Fruit fly (Drosophila melanogaster) whole organism, embryonic: ENCODE results near the gene CG32829.

ENCODE experiments used
- Atf3 ChIP-seq: fragments of 200-800 bp; sonication (Bioruptor generic); optimal IDR thresholded peaks from 3 replicates; lab custom pipeline; 2016; ENCODE audit warnings: missing biosample characterization, missing genetic modification characterization
- B-H2 ChIP-seq: fragments of 200-800 bp; sonication (Bioruptor generic); optimal IDR thresholded peaks from 2 replicates; lab custom pipeline; 2018; ENCODE audit warnings: missing biosample characterization, mild to moderate bottlenecking, missing genetic modification characterization
- BEAF-32 ChIP-seq: fragments of 200-800 bp; sonication (Bioruptor generic); optimal IDR thresholded peaks from 3 replicates; lab custom pipeline; 2017; ENCODE audit warnings: missing biosample characterization, missing genetic modification characterization, mild to moderate bottlenecking, moderate library complexity, missing genetic modification reagents
- CG11695 ChIP-seq: fragments of 200-800 bp; sonication (Bioruptor generic); IDR thresholded peaks from 3 replicates; pipeline ENCODE4 v1.3.6; 2022; ENCODE audit warnings: missing biosample characterization, missing genetic modification characterization
- CG11723 ChIP-seq: fragments of 200-800 bp; sonication (Bioruptor generic); optimal IDR thresholded peaks from 2 replicates; lab custom pipeline; 2017; ENCODE audit warnings: missing biosample characterization, mild to moderate bottlenecking, missing genetic modification characterization
- CG12219 ChIP-seq: fragments of 200-800 bp; sonication (Bioruptor generic); optimal IDR thresholded peaks from 3 replicates; lab custom pipeline; 2018; ENCODE audit warnings: missing biosample characterization, mild to moderate bottlenecking, missing genetic modification characterization
- CG13287 ChIP-seq: fragments of 200-800 bp; sonication (Bioruptor generic); IDR thresholded peaks from 2 replicates; pipeline ENCODE4 v1.3.6; 2022; ENCODE audit warnings: missing biosample characterization, missing genetic modification characterization; ENCODE audit not compliant: partially characterized antibody
- CG13424 ChIP-seq: fragments of 200-800 bp; sonication (Bioruptor generic); optimal IDR thresholded peaks from 2 replicates; lab custom pipeline; 2019; ENCODE audit warnings: missing biosample characterization, mild to moderate bottlenecking, missing genetic modification characterization, moderate library complexity
- CG15479 ChIP-seq: fragments of 200-800 bp; sonication (Bioruptor generic); optimal IDR thresholded peaks from 3 replicates; lab custom pipeline; 2019; ENCODE audit warnings: missing biosample characterization, mild to moderate bottlenecking, missing genetic modification characterization, moderate library complexity
- CG15601 ChIP-seq: fragments of 200-800 bp; sonication (Bioruptor generic); optimal IDR thresholded peaks from 3 replicates; lab custom pipeline; 2019; ENCODE audit warnings: missing biosample characterization, mild to moderate bottlenecking, missing genetic modification characterization, moderate library complexity
- CG17328 ChIP-seq: fragments of 200-800 bp; sonication (Bioruptor generic); IDR thresholded peaks from 2 replicates; pipeline ENCODE4 v1.3.6; 2022; ENCODE audit warnings: missing biosample characterization, missing genetic modification characterization
- CG17385 ChIP-seq: fragments of 200-800 bp; sonication (Bioruptor generic); optimal IDR thresholded peaks from 3 replicates; lab custom pipeline; 2018; ENCODE audit warnings: missing biosample characterization, mild to moderate bottlenecking, missing genetic modification characterization
- CG18476 ChIP-seq: fragments of 200-800 bp; sonication (Bioruptor generic); optimal IDR thresholded peaks from 2 replicates; lab custom pipeline; 2016; ENCODE audit warnings: missing biosample characterization, mild to moderate bottlenecking, missing genetic modification characterization
- CG2120 ChIP-seq: fragments of 200-800 bp; sonication (Bioruptor generic); optimal IDR thresholded peaks from 3 replicates; lab custom pipeline; 2016; ENCODE audit warnings: missing biosample characterization, missing genetic modification characterization
- CG2712 ChIP-seq: fragments of 200-800 bp; optimal IDR thresholded peaks from 3 replicates; lab custom pipeline; 2019; ENCODE audit warnings: missing biosample characterization, mild to moderate bottlenecking, missing genetic modification characterization, moderate library complexity
- CG3163 ChIP-seq: fragments of 200-800 bp; sonication (Bioruptor generic); optimal IDR thresholded peaks from 3 replicates; lab custom pipeline; 2016; ENCODE audit warnings: missing biosample characterization, missing genetic modification characterization
- CG4730 ChIP-seq: fragments of 200-800 bp; sonication (Bioruptor generic); IDR thresholded peaks from 2 replicates; pipeline ENCODE4 v1.3.6; 2022; ENCODE audit warnings: missing biosample characterization, missing genetic modification characterization
- CG7556 ChIP-seq: fragments of 200-800 bp; sonication (Bioruptor generic); optimal IDR thresholded peaks from 2 replicates; lab custom pipeline; 2017; ENCODE audit warnings: missing biosample characterization, mild to moderate bottlenecking, missing genetic modification characterization
- CG7786 ChIP-seq: fragments of 200-800 bp; sonication (Bioruptor generic); optimal IDR thresholded peaks from 2 replicates; lab custom pipeline; 2016; ENCODE audit warnings: missing biosample characterization, missing genetic modification characterization
- CG7928 ChIP-seq: fragments of 200-800 bp; sonication (Bioruptor generic); optimal IDR thresholded peaks from 2 replicates; lab custom pipeline; 2017; ENCODE audit warnings: missing biosample characterization, mild to moderate bottlenecking, missing genetic modification characterization
- CG9609 ChIP-seq: fragments of 200-800 bp; sonication (Bioruptor generic); optimal IDR thresholded peaks from 3 replicates; lab custom pipeline; 2016; ENCODE audit warnings: missing biosample characterization, missing genetic modification characterization
- Dp ChIP-seq: fragments of 200-800 bp; sonication (Bioruptor generic); optimal IDR thresholded peaks from 2 replicates; lab custom pipeline; 2018; ENCODE audit warnings: missing biosample characterization, mild to moderate bottlenecking, missing genetic modification characterization, moderate library complexity
- E2f2 ChIP-seq: fragments of 200-800 bp; sonication (Bioruptor generic); IDR thresholded peaks from 2 replicates; pipeline ENCODE4 v1.3.6; 2022; ENCODE audit warnings: missing biosample characterization, missing genetic modification characterization
- ERR ChIP-seq: fragments of 200-800 bp; sonication (Bioruptor generic); optimal IDR thresholded peaks from 2 replicates; lab custom pipeline; 2016; ENCODE audit warnings: missing biosample characterization, missing genetic modification characterization
- Ets97D ChIP-seq: fragments of 200-800 bp; sonication (Bioruptor generic); optimal IDR thresholded peaks from 3 replicates; lab custom pipeline; 2016; ENCODE audit warnings: missing biosample characterization, missing genetic modification characterization
- Hmx ChIP-seq: fragments of 200-800 bp; sonication (Bioruptor generic); optimal IDR thresholded peaks from 2 replicates; lab custom pipeline; 2016; ENCODE audit warnings: missing biosample characterization, missing genetic modification characterization
- Hr3 ChIP-seq: fragments of 200-800 bp; sonication (Bioruptor generic); optimal IDR thresholded peaks from 3 replicates; lab custom pipeline; 2016; ENCODE audit warnings: missing biosample characterization, missing genetic modification characterization
- Lim3 ChIP-seq: fragments of 200-800 bp; sonication (Bioruptor generic); IDR thresholded peaks from 2 replicates; pipeline ENCODE4 v1.3.6; 2022; ENCODE audit warnings: missing biosample characterization, missing genetic modification characterization
- NFAT ChIP-seq: fragments of 200-800 bp; sonication (Bioruptor generic); IDR thresholded peaks from 2 replicates; pipeline ENCODE4 v1.3.6; 2022; ENCODE audit warnings: missing biosample characterization, missing genetic modification characterization
- Oli ChIP-seq: fragments of 200-800 bp; sonication (Bioruptor generic); optimal IDR thresholded peaks from 2 replicates; lab custom pipeline; 2018; ENCODE audit warnings: missing biosample characterization, mild to moderate bottlenecking, missing genetic modification characterization, moderate library complexity
- Sox102F ChIP-seq: fragments of 200-800 bp; sonication (Bioruptor generic); optimal IDR thresholded peaks from 2 replicates; lab custom pipeline; 2018; ENCODE audit warnings: missing biosample characterization, mild to moderate bottlenecking, missing genetic modification characterization, moderate library complexity
- YL-1 ChIP-seq: fragments of 200-800 bp; sonication (Bioruptor generic); optimal IDR thresholded peaks from 3 replicates; lab custom pipeline; 2017; ENCODE audit warnings: missing biosample characterization, mild to moderate bottlenecking, missing genetic modification characterization
- bab2 ChIP-seq: fragments of 200-800 bp; sonication (Bioruptor generic); optimal IDR thresholded peaks from 2 replicates; lab custom pipeline; 2016; ENCODE audit warnings: missing biosample characterization, missing genetic modification characterization
- bowl ChIP-seq: fragments of 200-800 bp; sonication (Bioruptor generic); IDR thresholded peaks from 2 replicates; pipeline ENCODE4 v1.3.6; 2022; ENCODE audit warnings: missing biosample characterization, missing genetic modification characterization
- bsh ChIP-seq, 2 experiments: fragments of 200-800 bp; sonication (Bioruptor generic); optimal IDR thresholded peaks; 2 replicates each; lab custom pipeline; 2017 to 2018; ENCODE audit warnings: mild to moderate bottlenecking in 2 of 2, missing biosample characterization in 2 of 2, missing genetic modification characterization in 2 of 2, moderate library complexity in 1 of 2
- chm ChIP-seq: fragments of 200-800 bp; sonication (Bioruptor generic); IDR thresholded peaks from 2 replicates; pipeline ENCODE4 v1.3.6; 2022; ENCODE audit warnings: missing biosample characterization, missing genetic modification characterization
- dan ChIP-seq: fragments of 200-800 bp; sonication (Bioruptor generic); IDR thresholded peaks from 2 replicates; pipeline ENCODE4 v1.3.6; 2022; ENCODE audit warnings: missing biosample characterization, missing genetic modification characterization
- dati ChIP-seq: fragments of 200-800 bp; sonication (Bioruptor generic); IDR thresholded peaks from 2 replicates; pipeline ENCODE4 v1.3.6; 2022; ENCODE audit warnings: missing biosample characterization, missing genetic modification characterization
- emc ChIP-seq: fragments of 200-800 bp; sonication (Bioruptor generic); optimal IDR thresholded peaks from 2 replicates; lab custom pipeline; 2016; ENCODE audit warnings: missing biosample characterization, missing genetic modification characterization
- eve ChIP-seq, 2 experiments: fragments of >200 bp; optimal IDR thresholded peaks; 2 replicates each; lab custom pipeline; 2017; ENCODE audit warnings: missing biosample characterization in 2 of 2, missing genetic modification characterization in 2 of 2
- fd96Cb ChIP-seq: fragments of 200-800 bp; sonication (Bioruptor generic); optimal IDR thresholded peaks from 2 replicates; lab custom pipeline; 2018; ENCODE audit warnings: missing biosample characterization, mild to moderate bottlenecking, missing genetic modification characterization, moderate library complexity
- grn ChIP-seq: fragments of 200-800 bp; sonication (Bioruptor generic); optimal IDR thresholded peaks from 3 replicates; lab custom pipeline; 2017; ENCODE audit warnings: missing biosample characterization, missing genetic modification characterization
- gt ChIP-seq: fragments of 200-800 bp; sonication (Bioruptor generic); IDR thresholded peaks from 2 replicates; pipeline ENCODE4 v1.3.6; 2022; ENCODE audit warnings: missing biosample characterization, missing genetic modification characterization
- ham ChIP-seq: fragments of 200-800 bp; sonication (Bioruptor generic); IDR thresholded peaks from 2 replicates; pipeline ENCODE4 v1.3.6; 2022; ENCODE audit warnings: missing biosample characterization, missing genetic modification characterization
- hkb ChIP-seq, 2 experiments: fragments of 200-800 bp in 1 of 2; fragments of >200 bp in 1 of 2; sonication (Bioruptor generic) in 1 of 2; IDR thresholded peaks in 1 of 2; optimal IDR thresholded peaks in 1 of 2; 2 replicates each; pipeline versions ENCODE4 v1.3.6 to Lab custom; 2017 to 2022; ENCODE audit warnings: missing biosample characterization in 1 of 2, missing genetic modification characterization in 1 of 2
- jigr1 ChIP-seq: fragments of 200-800 bp; sonication (Bioruptor generic); IDR thresholded peaks from 3 replicates; pipeline ENCODE4 v1.3.6; 2022; ENCODE audit warnings: missing biosample characterization, missing genetic modification characterization
- lov ChIP-seq, 2 experiments: fragments of 200-800 bp in 1 of 2; fragments of >200 bp in 1 of 2; sonication (Bioruptor generic) in 1 of 2; IDR thresholded peaks in 1 of 2; optimal IDR thresholded peaks in 1 of 2; 2 replicates in 1 of 2; 3 replicates in 1 of 2; pipeline versions ENCODE4 v1.3.6 to Lab custom; 2017 to 2022; ENCODE audit warnings: missing biosample characterization in 1 of 2, missing genetic modification characterization in 1 of 2
- p53 ChIP-seq: fragments of 200-800 bp; sonication (Bioruptor generic); optimal IDR thresholded peaks from 2 replicates; lab custom pipeline; 2016; ENCODE audit warnings: missing biosample characterization, missing genetic modification characterization
- tin ChIP-seq: fragments of 200-800 bp; sonication (Bioruptor generic); optimal IDR thresholded peaks from 3 replicates; lab custom pipeline; 2016; ENCODE audit warnings: missing biosample characterization, missing genetic modification characterization

The CG32829 gene

DNA sequence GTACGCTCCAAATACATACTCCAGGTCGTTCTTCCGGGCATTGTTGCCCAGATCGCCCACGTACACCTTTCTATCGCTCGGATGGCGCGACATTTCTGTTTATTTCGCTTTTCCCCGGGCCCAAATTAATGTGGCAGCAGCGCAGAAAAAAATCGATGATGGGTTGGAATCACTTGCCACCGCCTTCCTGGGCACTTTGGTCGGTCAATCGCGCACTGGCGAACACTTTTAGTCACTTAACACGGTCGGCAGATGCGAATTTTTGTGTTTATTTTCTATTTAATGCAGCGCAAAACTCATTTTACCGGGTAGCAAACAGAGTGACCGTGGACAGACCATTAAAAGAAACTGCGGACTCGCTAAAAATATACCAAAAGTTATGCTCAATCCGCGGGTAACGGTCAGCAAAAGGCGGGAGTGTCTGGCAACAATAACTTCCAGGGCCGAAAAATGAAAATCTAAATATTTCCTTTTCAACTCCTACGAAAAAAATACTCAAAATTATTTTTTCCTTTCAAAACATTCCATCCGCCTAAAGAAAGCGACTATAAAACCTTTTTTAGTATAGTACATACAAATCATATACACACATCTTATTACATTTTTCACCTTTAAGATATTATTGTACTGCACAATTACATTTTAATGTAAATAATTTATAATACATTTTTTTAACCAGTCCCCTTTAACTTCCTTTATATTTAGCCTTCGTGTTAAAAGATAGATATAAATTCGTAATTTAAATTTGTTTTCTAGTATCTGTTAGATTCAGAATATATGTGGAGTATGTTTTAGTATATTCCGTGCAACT, 3.8 kb upstream of the CG32829 start, which contains the start of gene x16 (continued):
- TF ChIP-seq CG15601 (tag; lab: Kevin White, UChicago), result no peak
- no peak for TF ChIP-seq Lim3
- TF ChIP-seq fd96Cb, result no peak
- TF ChIP-seq CG17385 (GFP tag; lab: Kevin White, UChicago), result no peak
- no peak for TF ChIP-seq eve (GFP tag; optimal IDR thresholded peaks at IDR 0.05; lab: Kevin White, UChicago)
- TF ChIP-seq hkb (optimal IDR thresholded peaks at IDR 0.05; lab: Kevin White, UChicago), result peak; percentile 29
- no peak for TF ChIP-seq hkb (GFP tag; IDR thresholded peaks at IDR 0.05; lab: Robert Waterston, UW)
- TF ChIP-seq CG12219, result no peak
- no peak for TF ChIP-seq grn (GFP tag; lab: Kevin White, UChicago)
- no peak for TF ChIP-seq CG18476 (GFP tag; lab: Kevin White, UChicago)
- TF ChIP-seq BEAF-32 (GFP tag; lab: Kevin White, UChicago), result peak; percentile 37
- TF ChIP-seq Oli (tag; lab: Kevin White, UChicago), result no peak
- TF ChIP-seq B-H2, result peak; percentile 8
- TF ChIP-seq NFAT (GFP tag; lab: Robert Waterston, UW), result 0 out of 2 replicates have a peak, but pooled peaks have one; percentile 10
- TF ChIP-seq bab2 (GFP tag; lab: Kevin White, UChicago), result no peak
- TF ChIP-seq Ets97D (GFP tag; lab: Kevin White, UChicago), result peak; percentile 35
- no peak for TF ChIP-seq Hmx
- TF ChIP-seq Dp (GFP tag; lab: Kevin White, UChicago), result peak; percentile 51
- TF ChIP-seq bowl, result no peak
- TF ChIP-seq CG13287 (GFP tag; lab: Robert Waterston, UW), result no peak
- no peak for TF ChIP-seq jigr1 (GFP tag; lab: Robert Waterston, UW)
- TF ChIP-seq emc (GFP tag; lab: Kevin White, UChicago), result no peak
- TF ChIP-seq CG3163 (GFP tag; lab: Kevin White, UChicago), result no peak
- no peak for TF ChIP-seq CG11695 (GFP tag; lab: Robert Waterston, UW)
- TF ChIP-seq Atf3 (GFP tag; lab: Kevin White, UChicago), result no peak
- TF ChIP-seq chm, result no peak
- TF ChIP-seq CG13424 (tag; lab: Kevin White, UChicago), result no peak
- no peak for TF ChIP-seq Sox102F (GFP tag; lab: Kevin White, UChicago)
- TF ChIP-seq CG2120, result peak; percentile 11
- no peak for TF ChIP-seq CG17328 (GFP tag; lab: Robert Waterston, UW)
- no peak for TF ChIP-seq tin (GFP tag; lab: Kevin White, UChicago)
- TF ChIP-seq CG2712, result no peak
- no peak for TF ChIP-seq CG4730 (GFP tag; lab: Robert Waterston, UW)
- no peak for TF ChIP-seq dati (GFP tag; lab: Robert Waterston, UW)
- TF ChIP-seq CG7556 (GFP tag; lab: Kevin White, UChicago), result no peak
- no peak for TF ChIP-seq YL-1 (GFP tag; lab: Kevin White, UChicago)
- TF ChIP-seq E2f2 (GFP tag; lab: Robert Waterston, UW), result peak; percentile 54
- no peak for TF ChIP-seq bsh (GFP tag; optimal IDR thresholded peaks at IDR 0.05; lab: Kevin White, UChicago)
- no peak for TF ChIP-seq ham
- no peak for TF ChIP-seq CG9609 (GFP tag; lab: Kevin White, UChicago)
- no peak for TF ChIP-seq p53 (GFP tag; lab: Kevin White, UChicago)
- no peak for TF ChIP-seq dan (GFP tag; lab: Robert Waterston, UW)
- TF ChIP-seq gt (GFP tag; lab: Robert Waterston, UW), result no peak
- no peak for TF ChIP-seq CG11723 (GFP tag; lab: Kevin White, UChicago)
- no peak for TF ChIP-seq ERR (GFP tag; lab: Kevin White, UChicago)
- TF ChIP-seq lov (optimal IDR thresholded peaks at IDR 0.05; lab: Kevin White, UChicago), result no peak
- no peak for TF ChIP-seq lov (GFP tag; IDR thresholded peaks at IDR 0.05; lab: Robert Waterston, UW)
- peak; percentile 83 for TF ChIP-seq CG7928
- TF ChIP-seq CG7786, result no peak
- peak; percentile 3 for TF ChIP-seq Hr3
- TF ChIP-seq CG15479 (GFP tag; lab: Kevin White, UChicago), result no peak
